Worm (Caenorhabditis elegans) whole organism, midembryonic: Measurements from ENCODE around the gene C42D8.1.

Experiments
- T22C8.4 ChIP-seq: fragments of 200-800 bp; sonication (Bioruptor generic); IDR thresholded peaks from 2 replicates; pipeline ENCODE4 v1.3.6; 2022; ENCODE audit warnings: missing genetic modification characterization, missing compliant biosample characterization
- cog-1 ChIP-seq: sonication (generic microtip); optimal IDR thresholded peaks from 2 replicates; lab custom pipeline; 2016; ENCODE audit warnings: missing genetic modification characterization, missing compliant biosample characterization
- flt-1 ChIP-seq: fragments of 200-800 bp; sonication (Bioruptor generic); IDR thresholded peaks from 2 replicates; pipeline ENCODE4 v1.3.6; 2022; ENCODE audit warnings: missing genetic modification characterization, missing compliant biosample characterization
- klf-2 ChIP-seq: fragments of 200-800 bp; sonication (Bioruptor generic); conservative IDR thresholded peaks from 2 replicates; pipeline ENCODE4 v1.3.6; 2022; ENCODE audit warnings: missing genetic modification reagents, missing genetic modification characterization, missing compliant biosample characterization
- med-1 ChIP-seq: sonication (generic microtip); optimal IDR thresholded peaks from 2 replicates; lab custom pipeline; 2017; ENCODE audit warnings: missing genetic modification characterization, mild to moderate bottlenecking, missing compliant biosample characterization, antibody characterized with exemption, missing genetic modification reagents; ENCODE audit not compliant: insufficient read depth
- ref-1 ChIP-seq: fragments of 200-800 bp; sonication (Bioruptor generic); conservative IDR thresholded peaks from 2 replicates; pipeline ENCODE4 v1.3.6; 2022; ENCODE audit warnings: missing genetic modification reagents, missing genetic modification characterization, missing compliant biosample characterization
- tab-1 ChIP-seq: fragments of 200-800 bp; sonication (Bioruptor generic); IDR thresholded peaks from 2 replicates; pipeline ENCODE4 v1.3.6; 2022; ENCODE audit warnings: missing genetic modification characterization, missing compliant biosample characterization
- ztf-23 ChIP-seq: fragments of 200-800 bp; sonication (Bioruptor generic); IDR thresholded peaks from 2 replicates; pipeline ENCODE4 v1.3.6; 2022; ENCODE audit warnings: missing genetic modification reagents, missing genetic modification characterization, missing compliant biosample characterization
- ztf-29 ChIP-seq: fragments of 200-800 bp; sonication (Bioruptor generic); IDR thresholded peaks from 2 replicates; pipeline ENCODE4 v1.3.6; 2022; ENCODE audit warnings: missing genetic modification reagents, missing genetic modification characterization, missing compliant biosample characterization

The C42D8.1 gene

DNA sequence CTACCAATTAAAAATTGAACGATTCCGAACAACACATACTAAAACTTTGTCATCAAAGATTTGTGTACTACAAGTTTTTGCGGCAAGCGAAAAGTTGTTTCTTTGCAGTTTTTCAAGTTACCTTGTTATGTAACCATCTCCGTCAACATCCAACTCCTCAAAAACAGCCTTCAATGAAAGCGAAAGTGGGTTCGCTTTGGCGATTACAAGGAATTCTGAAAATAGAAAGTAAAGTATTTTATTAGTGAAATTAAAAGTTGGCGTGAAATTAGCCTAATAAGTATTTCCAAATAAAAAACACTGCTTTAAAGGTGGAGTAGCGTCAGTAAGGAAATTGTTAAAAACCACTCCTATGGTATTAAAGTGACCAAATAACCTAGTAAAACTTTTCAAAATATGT is 33.8 kb upstream of the C42D8.1 start:
- TF ChIP-seq med-1 (GFP tag; lab: Kevin White, UChicago), result no peak
- no peak for TF ChIP-seq T22C8.4 (GFP tag; lab: Robert Waterston, UW)
- no peak for TF ChIP-seq flt-1 (GFP tag; lab: Robert Waterston, UW)
- TF ChIP-seq klf-2 (GFP tag; lab: Robert Waterston, UW), result no peak
- no peak for TF ChIP-seq cog-1
- TF ChIP-seq ztf-23 (GFP tag; lab: Robert Waterston, UW), result no peak
- TF ChIP-seq ztf-29, result no peak
- no peak for TF ChIP-seq ref-1
- TF ChIP-seq tab-1 (GFP tag; lab: Robert Waterston, UW), result no peak

DNA sequence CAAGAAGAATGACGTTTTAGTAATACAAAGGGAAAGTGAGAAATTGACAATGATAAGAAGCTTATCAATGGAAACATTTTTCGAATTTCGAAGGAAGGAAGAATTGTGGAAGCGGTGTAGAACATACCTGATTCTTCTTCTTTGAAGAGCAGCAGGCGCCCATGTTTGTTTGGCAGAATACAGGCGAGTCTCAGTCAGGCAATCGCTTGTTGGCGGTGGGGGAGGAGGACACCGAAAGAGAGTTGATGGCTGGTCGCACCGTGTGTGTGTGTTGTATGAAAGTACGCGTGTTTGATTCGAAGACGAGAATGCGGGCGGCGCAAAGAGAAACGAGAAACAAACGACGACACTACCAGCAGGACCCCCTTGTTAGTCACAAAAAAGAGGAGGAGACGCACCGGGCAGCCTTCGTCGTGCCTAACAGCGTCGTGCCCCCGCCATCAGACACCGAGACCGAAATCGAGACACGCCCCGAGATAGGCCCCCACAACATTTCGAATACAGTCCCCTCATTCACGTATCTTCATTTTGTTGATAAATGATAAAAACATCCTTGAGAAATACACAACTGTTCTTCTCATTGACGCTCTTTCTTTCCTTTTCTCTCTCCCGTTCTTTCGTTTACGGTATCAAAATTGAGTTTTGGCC is 31.5 kb upstream of the C42D8.1 start, which contains the start of gene cal-5:
TSS of gene cal-5 (minus strand) at position 266 of the 648 bp plus-strand sequence.
- TF ChIP-seq tab-1 (GFP tag; lab: Robert Waterston, UW) (0 out of 2 replicates have a peak, but pooled peaks have one; percentile 30), ref-1 (0 out of 2 replicates have a peak, but pooled peaks have one; percentile 17), T22C8.4 (GFP tag; lab: Robert Waterston, UW) (no peak)

DNA sequence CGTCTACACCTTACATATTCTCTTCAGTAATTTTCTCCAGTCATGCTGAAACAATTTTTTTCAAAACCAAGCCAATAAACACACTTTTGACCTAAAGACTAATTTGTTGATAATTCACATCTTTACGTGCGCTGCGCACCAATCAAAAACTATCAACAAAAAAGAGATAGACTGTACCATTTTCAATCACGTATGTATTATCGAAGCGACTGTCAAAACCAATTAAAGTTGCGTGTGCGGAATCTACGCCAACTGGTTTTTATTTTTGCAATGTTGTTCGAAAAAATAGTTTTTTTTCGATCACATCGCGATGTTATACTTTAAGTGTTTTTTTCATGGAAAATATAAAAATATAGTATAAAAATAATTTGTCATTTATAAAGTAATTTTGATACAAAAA is 30.0 kb upstream of the C42D8.1 start:
- TF ChIP-seq cog-1 (no peak), ref-1 (no peak), ztf-29 (no peak), klf-2 (GFP tag; lab: Robert Waterston, UW) (no peak), ztf-23 (GFP tag; lab: Robert Waterston, UW) (no peak), T22C8.4 (GFP tag; lab: Robert Waterston, UW) (no peak), tab-1 (GFP tag; lab: Robert Waterston, UW) (no peak), flt-1 (GFP tag; lab: Robert Waterston, UW) (no peak), med-1 (GFP tag; lab: Kevin White, UChicago) (no peak)

DNA sequence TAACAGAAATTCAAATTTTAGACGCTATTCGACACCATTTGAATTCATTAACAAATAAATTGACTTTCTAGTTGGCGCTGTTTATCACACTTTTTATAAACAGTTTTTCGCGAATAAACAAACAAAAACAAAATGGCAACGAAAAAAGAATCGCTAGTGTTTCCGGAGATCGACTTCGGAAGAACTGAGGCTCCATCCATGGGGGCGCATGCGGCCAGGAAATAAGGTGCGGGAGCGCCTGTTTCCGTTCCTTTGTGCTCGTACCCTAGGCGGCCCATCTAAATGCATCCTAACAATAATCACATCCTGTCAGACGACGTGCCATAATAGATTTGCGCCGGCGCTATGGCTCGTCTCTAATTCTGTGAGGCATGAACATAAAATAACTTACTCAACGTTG is 25.2 kb upstream of the C42D8.1 start:
- TF ChIP-seq T22C8.4 (GFP tag; lab: Robert Waterston, UW) (no peak), tab-1 (GFP tag; lab: Robert Waterston, UW) (no peak), ref-1 (no peak), med-1 (GFP tag; lab: Kevin White, UChicago) (no peak), flt-1 (GFP tag; lab: Robert Waterston, UW) (no peak), klf-2 (GFP tag; lab: Robert Waterston, UW) (no peak), ztf-29 (no peak), ztf-23 (GFP tag; lab: Robert Waterston, UW) (no peak), cog-1 (no peak)

DNA sequence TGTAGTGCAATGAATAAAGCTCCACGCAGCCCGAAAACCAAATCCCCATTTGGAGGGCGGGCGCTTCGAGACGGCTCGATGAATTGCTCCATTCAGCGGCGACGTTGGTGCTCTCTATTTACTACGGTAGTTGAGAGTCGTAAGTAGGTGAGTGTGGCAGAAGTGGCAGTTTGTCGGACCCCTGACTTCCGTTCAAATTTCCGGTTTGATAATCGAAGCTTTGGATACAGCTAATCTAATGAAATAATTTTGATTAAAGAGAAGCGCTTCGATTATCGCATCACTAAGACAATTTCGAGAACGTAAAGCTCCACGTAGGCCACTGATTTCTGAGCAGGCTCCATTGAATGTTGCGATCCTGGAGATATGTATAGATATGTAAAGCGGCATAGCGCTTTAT is 24.8 kb upstream of the C42D8.1 start, which contains the start of gene ets-5:
TSS of gene ets-5 (minus strand) at position 32 of the 400 bp plus-strand sequence.
- TF ChIP-seq ref-1, result no peak
- no peak for TF ChIP-seq klf-2 (GFP tag; lab: Robert Waterston, UW)
- no peak for TF ChIP-seq flt-1 (GFP tag; lab: Robert Waterston, UW)
- TF ChIP-seq cog-1, result no peak
- TF ChIP-seq med-1 (GFP tag; lab: Kevin White, UChicago), result no peak
- no peak for TF ChIP-seq tab-1 (GFP tag; lab: Robert Waterston, UW)
- no peak for TF ChIP-seq ztf-29
- TF ChIP-seq T22C8.4 (GFP tag; lab: Robert Waterston, UW), result no peak
- TF ChIP-seq ztf-23 (GFP tag; lab: Robert Waterston, UW), result no peak

DNA sequence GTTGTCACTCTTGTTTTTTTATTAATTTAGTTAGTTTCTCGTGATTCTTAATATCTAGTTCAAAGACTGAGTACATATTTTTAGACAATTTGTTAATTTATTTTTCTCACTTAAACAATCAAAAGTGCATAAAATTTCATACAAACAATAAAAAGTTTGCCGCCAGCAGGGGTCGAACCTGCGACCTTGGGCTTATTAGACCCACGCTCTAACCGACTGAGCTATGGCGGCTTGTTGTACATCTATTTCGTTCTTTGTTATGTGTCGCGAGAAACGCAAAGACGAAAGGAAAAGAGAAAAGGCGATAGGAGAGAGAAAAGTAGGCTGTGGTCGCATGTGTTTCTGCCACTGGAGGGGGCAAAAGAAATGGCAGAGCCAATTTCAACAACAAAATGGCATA is 23.8 kb upstream of the C42D8.1 start:
- TF ChIP-seq cog-1 (peak; percentile 99), med-1 (GFP tag; lab: Kevin White, UChicago) (peak; percentile 82), ztf-23 (GFP tag; lab: Robert Waterston, UW) (peak; percentile 97), ztf-29 (peak; percentile 99), T22C8.4 (GFP tag; lab: Robert Waterston, UW) (peak; percentile 96), tab-1 (GFP tag; lab: Robert Waterston, UW) (peak; percentile 97), klf-2 (GFP tag; lab: Robert Waterston, UW) (peak; percentile 96), flt-1 (GFP tag; lab: Robert Waterston, UW) (peak; percentile 97), ref-1 (peak; percentile 90)

DNA sequence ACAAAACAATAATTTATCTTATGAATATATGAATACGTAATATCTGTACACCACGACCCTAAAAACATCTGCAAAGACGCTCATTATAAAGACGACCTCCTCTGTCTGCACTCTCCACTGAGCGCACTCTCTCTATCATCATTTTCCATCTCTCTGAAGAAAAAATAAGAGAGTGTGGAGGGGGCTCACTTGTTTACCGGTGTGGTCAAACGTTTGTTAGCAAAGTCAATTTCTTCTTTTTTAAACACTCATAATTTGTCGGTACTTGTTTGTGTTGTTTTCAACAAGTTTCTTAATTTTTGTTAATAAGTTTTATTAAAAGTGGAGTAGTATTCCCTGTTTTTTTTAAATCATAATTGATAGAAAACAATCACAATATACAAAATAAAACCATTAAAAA is 23.1 kb upstream of the C42D8.1 start:
- no peak for TF ChIP-seq flt-1 (GFP tag; lab: Robert Waterston, UW)
- no peak for TF ChIP-seq cog-1
- TF ChIP-seq ztf-29, result no peak
- no peak for TF ChIP-seq T22C8.4 (GFP tag; lab: Robert Waterston, UW)

DNA sequence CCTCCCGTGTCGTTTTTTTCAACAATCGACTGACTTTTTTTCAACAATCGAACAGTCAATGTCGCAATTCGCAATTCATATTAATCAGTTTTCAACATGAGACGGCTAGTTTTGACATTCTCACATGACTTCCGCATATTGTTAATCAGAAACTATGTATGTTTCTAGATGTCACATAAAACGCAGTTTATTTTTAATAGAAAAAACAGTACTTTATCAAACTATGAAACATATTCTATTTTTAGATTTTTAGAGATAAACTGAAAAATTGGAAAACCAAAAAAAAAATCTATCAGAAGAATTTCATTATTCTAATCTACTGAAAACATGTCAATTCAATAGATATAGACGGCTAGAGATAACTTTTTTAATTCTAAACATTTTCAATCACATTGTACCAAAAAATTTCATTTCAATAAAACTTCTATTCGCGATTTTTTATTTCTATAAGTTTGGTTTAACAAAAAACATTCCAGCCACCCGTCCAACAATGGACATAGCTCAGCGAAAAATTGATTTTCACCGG is 21.9 kb upstream of the C42D8.1 start, which contains the start of gene pnk-4:
TSS of gene pnk-4 (plus strand) at position 476 of the 526 bp plus-strand sequence.
- TF ChIP-seq ztf-23 (GFP tag; lab: Robert Waterston, UW) (no peak), klf-2 (GFP tag; lab: Robert Waterston, UW) (no peak), ztf-29 (no peak), T22C8.4 (GFP tag; lab: Robert Waterston, UW) (no peak), med-1 (GFP tag; lab: Kevin White, UChicago) (no peak), ref-1 (no peak), cog-1 (no peak), flt-1 (GFP tag; lab: Robert Waterston, UW) (no peak), tab-1 (GFP tag; lab: Robert Waterston, UW) (no peak)

DNA sequence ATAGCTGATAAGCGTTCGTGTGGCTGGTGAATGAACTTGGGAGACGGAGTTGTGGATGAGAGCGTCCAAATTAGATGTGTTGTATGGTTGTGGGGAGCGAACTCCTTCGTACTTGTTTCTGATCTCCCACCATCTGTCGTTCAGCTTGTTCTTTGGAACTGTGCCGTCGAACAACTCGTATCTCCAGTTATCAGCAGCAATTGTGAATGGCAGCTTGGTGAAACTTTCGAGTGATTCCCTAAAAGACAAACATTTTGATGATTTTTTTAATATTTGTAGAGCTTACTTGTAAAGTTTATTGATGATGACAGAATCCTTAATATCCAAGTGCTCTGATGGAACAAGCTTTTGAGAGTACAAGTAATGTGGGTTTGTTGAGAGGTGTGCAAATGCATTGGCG is 15.3 kb upstream of the C42D8.1 start:
- TF ChIP-seq T22C8.4 (GFP tag; lab: Robert Waterston, UW) (no peak), tab-1 (GFP tag; lab: Robert Waterston, UW) (no peak), ztf-29 (no peak), ref-1 (no peak), klf-2 (GFP tag; lab: Robert Waterston, UW) (no peak), med-1 (GFP tag; lab: Kevin White, UChicago) (no peak), cog-1 (no peak), flt-1 (GFP tag; lab: Robert Waterston, UW) (no peak), ztf-23 (GFP tag; lab: Robert Waterston, UW) (no peak)
